Fruit fly (Drosophila melanogaster) Kc167 (cell line): Measurements from ENCODE around the gene CG10035.

ENCODE experiments used
- Myc ChIP-seq: fragments of >200 bp; optimal IDR thresholded peaks from 2 replicates; lab custom pipeline; 2017; ENCODE audit warnings: missing external identifiers
- Sin3A ChIP-seq: fragments of >200 bp; optimal IDR thresholded peaks from 2 replicates; lab custom pipeline; 2018; ENCODE audit warnings: missing external identifiers
- h ChIP-seq: fragments of >200 bp; optimal IDR thresholded peaks from 3 replicates; lab custom pipeline; 2018; ENCODE audit warnings: missing external identifiers
- insv ChIP-seq: fragments of >200 bp; optimal IDR thresholded peaks from 3 replicates; lab custom pipeline; 2018; ENCODE audit warnings: missing external identifiers
- psq ChIP-seq: fragments of >200 bp; optimal IDR thresholded peaks from 2 replicates; lab custom pipeline; 2017; ENCODE audit warnings: missing external identifiers
- ttk ChIP-seq: sonication (Bioruptor generic); optimal IDR thresholded peaks from 2 replicates; lab custom pipeline; 2017; ENCODE audit warnings: missing external identifiers

Gene CG10035

DNA sequence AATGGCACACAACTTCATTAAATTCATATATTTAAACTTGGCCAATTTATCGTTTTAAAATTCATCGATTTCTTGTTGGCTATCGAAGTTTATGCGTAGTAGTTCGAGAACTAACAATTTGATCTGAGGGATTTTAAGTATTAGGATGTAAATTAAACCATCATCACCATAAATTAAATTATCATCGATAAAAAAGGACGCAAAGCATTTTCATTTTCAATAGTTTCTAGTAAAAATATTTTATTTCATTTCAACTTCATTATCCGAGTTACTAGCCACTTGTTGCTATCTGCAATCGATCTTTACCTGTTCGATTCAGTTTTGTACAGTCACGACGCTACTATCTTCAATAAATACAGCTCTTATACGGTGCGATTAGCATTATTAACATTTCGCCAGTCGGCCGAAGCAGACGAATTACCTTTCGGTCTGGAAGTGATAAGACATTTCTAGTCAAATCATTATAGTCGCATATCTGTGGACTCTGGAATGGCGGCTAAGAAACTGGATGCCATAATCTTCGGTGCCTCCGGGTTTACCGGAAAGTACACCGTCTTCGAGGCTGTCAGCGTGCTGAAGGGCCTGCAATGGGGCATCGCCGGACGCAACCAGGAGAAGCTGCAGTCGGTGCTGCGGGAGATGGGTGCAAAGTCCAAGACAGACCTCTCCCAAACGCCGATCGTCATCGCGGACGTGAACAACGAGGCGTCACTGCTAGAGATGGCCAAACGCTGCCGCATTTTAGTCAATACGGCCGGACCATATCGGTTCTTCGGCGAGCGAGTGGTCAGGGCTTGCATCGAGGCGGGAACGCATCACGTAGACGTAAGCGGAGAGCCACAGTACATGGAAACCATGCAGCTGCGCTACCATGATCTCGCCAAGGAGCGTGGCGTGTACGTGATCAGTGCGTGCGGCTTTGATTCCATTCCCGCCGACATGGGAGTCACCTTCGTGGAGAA, 24.0 kb upstream of the CG10035 start, which contains the start of gene CG5167:
Gene CG5167, plus strand, starts transcription at position 298 of the 962 bp plus-strand sequence.
- TF ChIP-seq ttk (no peak), insv (lab: Kevin White, UChicago) (no peak), h (no peak), psq (lab: Kevin White, UChicago) (no peak), Sin3A (lab: Kevin White, UChicago) (no peak), Myc (lab: Kevin White, UChicago) (no peak)

DNA sequence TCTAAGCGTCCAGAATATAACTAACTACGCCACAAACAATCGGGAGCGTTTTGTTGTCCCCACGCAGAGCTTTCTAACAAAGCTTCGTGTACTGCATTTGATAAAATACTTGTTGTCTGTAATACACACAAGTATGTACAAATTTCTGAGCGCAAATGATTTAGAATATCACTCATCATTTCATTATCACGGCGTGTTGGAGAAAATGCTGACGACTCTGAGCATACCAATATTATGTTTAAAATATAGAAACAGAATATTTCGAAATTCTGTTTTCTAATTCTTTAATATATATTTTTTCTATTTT, 23.4 kb upstream of the CG10035 start, which contains the start of gene Cyp9f2:
Gene Cyp9f2, minus strand, starts transcription at position 101 of the 307 bp plus-strand sequence.
- TF ChIP-seq Myc (lab: Kevin White, UChicago) (no peak), h (no peak), ttk (no peak), psq (lab: Kevin White, UChicago) (no peak), insv (lab: Kevin White, UChicago) (no peak), Sin3A (lab: Kevin White, UChicago) (no peak)

- no peak for TF ChIP-seq psq (lab: Kevin White, UChicago)
Observed at dm6 chr3R:12405134-12405533, 22.6 kb upstream of the CG10035 start.

dm6 chr3R:12402935-12403334, 20.4 kb upstream of the CG10035 start:
- TF ChIP-seq psq (lab: Kevin White, UChicago) (no peak), ttk (no peak)

dm6 chr3R:12401672-12402296, 19.3 kb upstream of the CG10035 start, which contains the start of gene DNAlig3:
Gene DNAlig3 (minus strand): TSS chr3R:12401839.
- TF ChIP-seq ttk (no peak), insv (lab: Kevin White, UChicago) (peak; percentile 84), psq (lab: Kevin White, UChicago) (no peak)

DNA sequence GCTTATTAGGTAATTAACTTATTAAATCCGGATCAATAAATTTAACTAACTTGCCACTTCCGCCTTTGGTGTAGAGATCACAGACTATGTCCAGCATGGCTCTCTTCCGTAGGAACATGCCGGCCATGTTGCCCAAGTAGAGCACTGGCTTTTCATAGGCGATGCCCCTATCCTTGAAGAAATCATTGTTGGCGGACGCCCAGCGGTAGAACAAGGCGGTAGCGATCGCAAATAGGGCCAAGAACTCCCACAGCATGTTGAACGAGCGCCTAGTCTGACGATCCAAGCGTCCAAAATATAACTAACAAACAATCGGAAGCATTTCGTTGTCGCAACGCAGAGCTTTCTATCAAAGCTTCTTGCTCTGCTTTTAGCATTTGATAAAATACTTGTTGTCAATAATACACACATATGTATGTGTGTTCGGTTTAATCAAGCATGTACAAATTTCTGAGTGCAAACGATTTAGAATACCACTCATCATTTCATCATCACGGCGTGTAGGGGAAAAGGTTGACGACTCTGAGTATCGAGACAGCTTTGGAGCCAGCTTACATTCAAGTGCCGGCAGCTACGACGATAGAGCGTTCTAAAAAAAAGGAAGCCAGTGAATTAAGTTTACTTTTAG, 16.2 kb upstream of the CG10035 start, which contains the start of gene Cyp9f3:
Gene Cyp9f3, minus strand, starts transcription at position 310 of the 628 bp plus-strand sequence.
- TF ChIP-seq Sin3A (lab: Kevin White, UChicago): no peak
- TF ChIP-seq insv (lab: Kevin White, UChicago): no peak
- TF ChIP-seq Myc (lab: Kevin White, UChicago): no peak
- TF ChIP-seq psq (lab: Kevin White, UChicago): no peak
- TF ChIP-seq h: no peak
- no peak for TF ChIP-seq ttk

DNA sequence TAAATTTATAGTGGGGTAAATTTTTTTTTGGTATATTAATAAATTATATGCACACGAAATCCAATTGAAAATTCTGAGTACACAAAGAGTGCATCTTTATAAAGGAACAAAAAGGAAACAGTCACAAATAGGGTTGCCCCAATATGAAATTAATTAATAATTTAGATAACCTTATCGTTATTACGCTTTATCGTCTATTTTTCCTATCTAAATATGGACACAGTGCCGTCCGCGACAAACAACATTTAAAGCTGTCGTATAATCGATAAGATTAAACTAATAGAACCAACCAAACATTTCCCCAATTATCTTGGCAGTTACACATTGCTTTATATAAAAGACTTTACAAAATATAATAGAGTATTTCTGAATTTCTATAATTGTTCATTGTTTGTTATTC, 15.6 kb upstream of the CG10035 start:
- no peak for TF ChIP-seq psq (lab: Kevin White, UChicago)
- TF ChIP-seq Myc (lab: Kevin White, UChicago): no peak
- no peak for TF ChIP-seq insv (lab: Kevin White, UChicago)
- no peak for TF ChIP-seq Sin3A (lab: Kevin White, UChicago)
- no peak for TF ChIP-seq h
- no peak for TF ChIP-seq ttk

DNA sequence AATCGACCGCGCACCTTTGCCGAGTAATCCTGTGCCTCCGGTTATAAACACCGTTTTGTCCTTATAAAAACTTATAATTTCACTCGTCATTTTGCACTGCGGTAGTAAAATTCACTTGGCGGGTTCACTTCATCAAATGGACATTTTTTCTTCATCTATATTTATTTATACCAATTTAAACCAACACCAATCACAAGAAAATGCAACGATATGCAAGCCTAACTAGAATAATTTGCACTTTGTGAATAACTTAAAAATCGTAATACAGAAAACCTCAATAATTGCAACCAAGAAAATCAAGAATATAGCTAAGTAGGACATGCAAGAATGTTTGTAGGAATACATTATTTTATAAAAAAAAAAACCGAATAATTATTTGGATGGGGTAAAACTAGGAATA, 13.4 kb upstream of the CG10035 start, which contains the start of the genes CG10096 and CG10097:
Gene CG10096, minus strand, starts transcription at position 101 of the 400 bp plus-strand sequence.
Gene CG10097, minus strand, starts transcription at position 101 of the 400 bp plus-strand sequence.
- no peak for TF ChIP-seq insv (lab: Kevin White, UChicago)
- no peak for TF ChIP-seq h

dm6 chr3R:12386965-12387364, 4.5 kb upstream of the CG10035 start, which contains the start of gene CG33098:
Gene CG33098 (plus strand): TSS chr3R:12387188.
- no peak for TF ChIP-seq insv (lab: Kevin White, UChicago)
- TF ChIP-seq Sin3A (lab: Kevin White, UChicago): no peak
- TF ChIP-seq psq (lab: Kevin White, UChicago): no peak
- TF ChIP-seq ttk: no peak
- TF ChIP-seq h: no peak

dm6 chr3R:12385949-12386348, 3.5 kb upstream of the CG10035 start, which contains the start of gene Sol1:
Gene Sol1 (plus strand): TSS chr3R:12386249.
- TF ChIP-seq Sin3A (lab: Kevin White, UChicago) (no peak), ttk (no peak)

- TF ChIP-seq h: no peak
- TF ChIP-seq Myc (lab: Kevin White, UChicago): no peak
- no peak for TF ChIP-seq ttk
- TF ChIP-seq psq (lab: Kevin White, UChicago): no peak
- TF ChIP-seq insv (lab: Kevin White, UChicago): no peak
- TF ChIP-seq Sin3A (lab: Kevin White, UChicago): no peak
Observed at dm6 chr3R:12384274-12384673, 1.8 kb upstream of the CG10035 start.

DNA sequence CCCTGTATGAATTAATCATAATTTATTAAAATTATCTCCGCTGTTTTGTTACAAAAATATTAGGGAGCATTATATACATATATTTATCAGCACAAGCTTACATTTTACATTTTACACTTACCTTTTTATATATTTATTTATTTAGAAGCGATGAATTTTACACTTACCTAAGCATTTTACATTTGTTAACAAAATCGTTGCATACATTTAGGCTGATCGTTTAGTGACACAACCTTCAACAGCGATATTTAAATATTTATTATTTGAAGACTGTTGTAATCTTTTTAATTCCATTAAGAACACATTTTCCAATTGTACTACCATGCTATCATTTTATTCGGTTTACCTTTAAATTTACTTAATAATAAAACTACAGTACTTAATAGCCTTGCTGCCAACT, 1.3 kb upstream of the CG10035 start:
- TF ChIP-seq Myc (lab: Kevin White, UChicago) (no peak), h (no peak), ttk (no peak), psq (lab: Kevin White, UChicago) (no peak), Sin3A (lab: Kevin White, UChicago) (no peak), insv (lab: Kevin White, UChicago) (no peak)
